Worm (Caenorhabditis elegans) whole organism, young adult: ENCODE measurements around the gene pigk-1.

ENCODE experiments used
- B0261.1 ChIP-seq: sonication (generic microtip); optimal IDR thresholded peaks from 2 replicates; lab custom pipeline; 2016; ENCODE audit warnings: mild to moderate bottlenecking, missing genetic modification characterization, moderate library complexity, missing compliant biosample characterization
- C06A6.2 ChIP-seq: fragments of 200-800 bp; sonication (Bioruptor generic); conservative IDR thresholded peaks from 2 replicates; pipeline ENCODE4 v1.3.6; 2022; ENCODE audit warnings: missing genetic modification characterization, missing compliant biosample characterization
- C17E4.6 ChIP-seq: fragments of 200-800 bp; sonication (Bioruptor generic); IDR thresholded peaks from 2 replicates; pipeline ENCODE4 v1.3.6; 2022; ENCODE audit warnings: missing genetic modification reagents, missing genetic modification characterization, missing compliant biosample characterization
- F22D6.2 ChIP-seq: sonication (generic microtip); optimal IDR thresholded peaks from 2 replicates; lab custom pipeline; 2016; ENCODE audit warnings: mild to moderate bottlenecking, missing genetic modification characterization, missing compliant biosample characterization
- F23B12.7 ChIP-seq: sonication (generic microtip); optimal IDR thresholded peaks from 2 replicates; lab custom pipeline; 2017; ENCODE audit warnings: missing genetic modification characterization, mild to moderate bottlenecking, missing compliant biosample characterization, antibody characterized with exemption, moderate library complexity; ENCODE audit not compliant: insufficient read depth
- F39B2.1 ChIP-seq: fragments of 200-800 bp; sonication (Bioruptor generic); IDR thresholded peaks from 2 replicates; pipeline ENCODE4 v1.3.6; 2022; ENCODE audit warnings: missing genetic modification reagents, missing genetic modification characterization, missing compliant biosample characterization
- F57A8.1 ChIP-seq: fragments of 200-800 bp; sonication (Bioruptor generic); optimal IDR thresholded peaks from 2 replicates; lab custom pipeline; 2018; ENCODE audit warnings: mild to moderate bottlenecking, missing genetic modification characterization, moderate library complexity, missing compliant biosample characterization
- K12H6.12 ChIP-seq: fragments of 200-800 bp; sonication (Bioruptor generic); optimal IDR thresholded peaks from 2 replicates; lab custom pipeline; 2018; ENCODE audit warnings: mild to moderate bottlenecking, missing genetic modification characterization, missing compliant biosample characterization
- Y53F4B.3 ChIP-seq: fragments of 200-800 bp; sonication (Bioruptor generic); IDR thresholded peaks from 2 replicates; pipeline ENCODE4 v1.3.6; 2022; ENCODE audit warnings: missing genetic modification reagents, missing genetic modification characterization, missing compliant biosample characterization
- Y53G8AR.9 ChIP-seq: fragments of 200-800 bp; sonication (Bioruptor generic); conservative IDR thresholded peaks from 2 replicates; pipeline ENCODE4 v1.3.6; 2022; ENCODE audit warnings: missing genetic modification reagents, missing genetic modification characterization, missing compliant biosample characterization
- Y95B8A.8 ChIP-seq: fragments of 200-800 bp; sonication (Bioruptor generic); IDR thresholded peaks from 2 replicates; pipeline ENCODE4 v1.3.6; 2022; ENCODE audit warnings: missing genetic modification reagents, missing genetic modification characterization, missing compliant biosample characterization
- ZK185.1 ChIP-seq: sonication (generic microtip); optimal IDR thresholded peaks from 2 replicates; lab custom pipeline; 2016; ENCODE audit warnings: mild to moderate bottlenecking, missing genetic modification characterization, missing compliant biosample characterization; ENCODE audit not compliant: poor library complexity, severe bottlenecking
- akir-1 ChIP-seq: fragments of 200-800 bp; sonication (Bioruptor generic); optimal IDR thresholded peaks from 2 replicates; lab custom pipeline; 2018; ENCODE audit warnings: mild to moderate bottlenecking, missing genetic modification characterization, moderate library complexity, missing compliant biosample characterization
- ama-1 ChIP-seq, 3 experiments: fragments of 150-350 bp in 1 of 3; sonication (generic microtip) in 2 of 3; optimal IDR thresholded peaks; 2 replicates each; lab custom pipeline; 2014 to 2018; ENCODE audit warnings: missing biosample characterization in 2 of 3, missing genetic modification characterization in 2 of 3, missing genetic modification reagents in 2 of 3
- aptf-3 ChIP-seq: fragments of 200-800 bp; sonication (Bioruptor generic); IDR thresholded peaks from 2 replicates; pipeline ENCODE4 v1.3.6; 2022; ENCODE audit warnings: missing genetic modification characterization, missing compliant biosample characterization
- athp-1 ChIP-seq: sonication (generic microtip); optimal IDR thresholded peaks from 2 replicates; lab custom pipeline; 2017; ENCODE audit warnings: mild to moderate bottlenecking, missing genetic modification characterization, missing compliant biosample characterization
- attf-3 ChIP-seq: fragments of 200-800 bp; sonication (Bioruptor generic); conservative IDR thresholded peaks from 2 replicates; pipeline ENCODE4 v1.3.6; 2022; ENCODE audit warnings: missing genetic modification reagents, missing genetic modification characterization, missing compliant biosample characterization
- attf-6 ChIP-seq: fragments of 200-800 bp; sonication (Bioruptor generic); IDR thresholded peaks from 2 replicates; pipeline ENCODE4 v1.3.6; 2022; ENCODE audit warnings: missing genetic modification reagents, missing genetic modification characterization, missing compliant biosample characterization
- bed-1 ChIP-seq: fragments of 200-800 bp; sonication (Bioruptor generic); IDR thresholded peaks from 2 replicates; pipeline ENCODE4 v1.3.6; 2022; ENCODE audit warnings: missing genetic modification reagents, missing genetic modification characterization, missing compliant biosample characterization
- bed-2 ChIP-seq: fragments of 200-800 bp; sonication (Bioruptor generic); IDR thresholded peaks from 2 replicates; pipeline ENCODE4 v1.3.6; 2022; ENCODE audit warnings: missing genetic modification reagents, missing genetic modification characterization, missing compliant biosample characterization
- efl-1 ChIP-seq: fragments of 150-350 bp; optimal IDR thresholded peaks from 2 replicates; lab custom pipeline; 2014; ENCODE audit warnings: missing biosample characterization, missing genetic modification reagents, missing genetic modification characterization
- egl-18 ChIP-seq: fragments of 200-800 bp; sonication (Bioruptor generic); IDR thresholded peaks from 2 replicates; pipeline ENCODE4 v1.3.6; 2022; ENCODE audit warnings: missing genetic modification reagents, missing genetic modification characterization, missing compliant biosample characterization
- egl-44 ChIP-seq: fragments of 200-800 bp; sonication (Bioruptor generic); IDR thresholded peaks from 2 replicates; pipeline ENCODE4 v1.3.6; 2022; ENCODE audit warnings: missing genetic modification reagents, missing genetic modification characterization, missing compliant biosample characterization
- ets-4 ChIP-seq: fragments of 200-800 bp; sonication (Bioruptor generic); optimal IDR thresholded peaks from 2 replicates; lab custom pipeline; 2018; ENCODE audit warnings: mild to moderate bottlenecking, missing genetic modification characterization, missing compliant biosample characterization
- him-1 ChIP-seq: sonication (generic microtip); optimal IDR thresholded peaks from 2 replicates; lab custom pipeline; 2016; ENCODE audit warnings: missing genotype, missing genetic modification reagents, missing genetic modification characterization, missing compliant biosample characterization
- hlh-12 ChIP-seq: sonication (generic microtip); optimal IDR thresholded peaks from 2 replicates; lab custom pipeline; 2016; ENCODE audit warnings: missing genetic modification characterization, missing compliant biosample characterization
- hlh-26 ChIP-seq: fragments of 200-800 bp; sonication (Bioruptor generic); conservative IDR thresholded peaks from 2 replicates; pipeline ENCODE4 v1.3.6; 2022; ENCODE audit warnings: missing genetic modification reagents, missing genetic modification characterization, missing compliant biosample characterization
- hmg-20 ChIP-seq: fragments of 200-800 bp; sonication (Bioruptor generic); IDR thresholded peaks from 2 replicates; pipeline ENCODE4 v1.3.6; 2022; ENCODE audit warnings: missing genetic modification reagents, missing genetic modification characterization, missing compliant biosample characterization
- hrde-1 ChIP-seq: sonication (generic microtip); optimal IDR thresholded peaks from 2 replicates; lab custom pipeline; 2016; ENCODE audit warnings: missing genetic modification characterization, mild to moderate bottlenecking, missing compliant biosample characterization, moderate library complexity, missing genotype, missing genetic modification reagents, borderline replicate concordance
- hsf-1 ChIP-seq: fragments of 200-800 bp; sonication (Bioruptor generic); IDR thresholded peaks from 2 replicates; pipeline ENCODE4 v1.3.6; 2022; ENCODE audit warnings: missing genetic modification reagents, missing genetic modification characterization, missing compliant biosample characterization
- lag-1 ChIP-seq: fragments of 200-800 bp; sonication (Bioruptor generic); IDR thresholded peaks from 2 replicates; pipeline ENCODE4 v1.3.6; 2022; ENCODE audit warnings: missing genetic modification reagents, missing genetic modification characterization, missing compliant biosample characterization
- let-526 ChIP-seq: fragments of 200-800 bp; sonication (Bioruptor generic); IDR thresholded peaks from 2 replicates; pipeline ENCODE4 v1.3.6; 2022; ENCODE audit warnings: missing genetic modification reagents, missing genetic modification characterization, missing compliant biosample characterization
- lin-35 ChIP-seq, 3 experiments: fragments of 150-350 bp in 2 of 3; sonication (generic microtip) in 1 of 3; optimal IDR thresholded peaks; 2 replicates each; lab custom pipeline; 2014 to 2018; ENCODE audit warnings: missing biosample characterization in 3 of 3, missing genetic modification characterization in 3 of 3, missing genetic modification reagents in 3 of 3
- lin-40 ChIP-seq: sonication (generic microtip); optimal IDR thresholded peaks from 2 replicates; lab custom pipeline; 2016; ENCODE audit warnings: missing genetic modification characterization, mild to moderate bottlenecking, missing compliant biosample characterization, missing genotype, missing genetic modification reagents
- lir-1 ChIP-seq: fragments of 200-800 bp; sonication (Bioruptor generic); conservative IDR thresholded peaks from 2 replicates; pipeline ENCODE4 v1.3.6; 2022; ENCODE audit warnings: missing genetic modification reagents, missing genetic modification characterization, missing compliant biosample characterization
- madf-10 ChIP-seq: sonication (generic microtip); optimal IDR thresholded peaks from 2 replicates; lab custom pipeline; 2016; ENCODE audit warnings: mild to moderate bottlenecking, missing genetic modification characterization, missing compliant biosample characterization
- mes-4 ChIP-seq: sonication (generic microtip); optimal IDR thresholded peaks from 2 replicates; lab custom pipeline; 2016; ENCODE audit warnings: missing genotype, missing genetic modification characterization, missing compliant biosample characterization
- nfya-2 ChIP-seq: fragments of 200-800 bp; sonication (Bioruptor generic); IDR thresholded peaks from 2 replicates; pipeline ENCODE4 v1.3.6; 2022; ENCODE audit warnings: missing genetic modification reagents, missing genetic modification characterization, missing compliant biosample characterization
- nhr-80 ChIP-seq: sonication (generic microtip); optimal IDR thresholded peaks from 2 replicates; lab custom pipeline; 2016; ENCODE audit warnings: missing genetic modification characterization, missing compliant biosample characterization
- nhr-90 ChIP-seq: sonication (generic microtip); optimal IDR thresholded peaks from 2 replicates; lab custom pipeline; 2016; ENCODE audit warnings: missing genotype, mild to moderate bottlenecking, missing genetic modification characterization, missing compliant biosample characterization
- pbrm-1 ChIP-seq: fragments of 200-800 bp; sonication (Bioruptor generic); IDR thresholded peaks from 2 replicates; pipeline ENCODE4 v1.3.6; 2022; ENCODE audit warnings: missing genetic modification reagents, missing genetic modification characterization, missing compliant biosample characterization
- rcor-1 ChIP-seq: fragments of 200-800 bp; sonication (Bioruptor generic); IDR thresholded peaks from 2 replicates; pipeline ENCODE4 v1.3.6; 2022; ENCODE audit warnings: missing genetic modification reagents, missing genetic modification characterization, missing compliant biosample characterization
- rec-8 ChIP-seq, 2 experiments: sonication (generic microtip); optimal IDR thresholded peaks; 2 replicates each; lab custom pipeline; 2016; ENCODE audit warnings: mild to moderate bottlenecking in 2 of 2, missing genetic modification characterization in 2 of 2, missing genetic modification reagents in 2 of 2, missing genotype in 2 of 2, missing biosample characterization in 1 of 2, missing compliant biosample characterization in 1 of 2, moderate library complexity in 1 of 2
- sea-2 ChIP-seq: fragments of 200-800 bp; sonication (Bioruptor generic); IDR thresholded peaks from 2 replicates; pipeline ENCODE4 v1.3.6; 2022; ENCODE audit warnings: missing genetic modification characterization, missing compliant biosample characterization
- tbp1 ChIP-seq: fragments of 200-800 bp; sonication (Bioruptor generic); optimal IDR thresholded peaks from 2 replicates; lab custom pipeline; 2018; ENCODE audit warnings: mild to moderate bottlenecking, missing genetic modification characterization, missing compliant biosample characterization
- tlf-1 ChIP-seq: fragments of 200-800 bp; sonication (Bioruptor generic); optimal IDR thresholded peaks from 2 replicates; lab custom pipeline; 2018; ENCODE audit warnings: mild to moderate bottlenecking, missing genetic modification characterization, missing compliant biosample characterization
- zfh-2 ChIP-seq: fragments of 200-800 bp; sonication (Bioruptor generic); conservative IDR thresholded peaks from 2 replicates; pipeline ENCODE4 v1.3.6; 2022; ENCODE audit warnings: missing genetic modification reagents, missing genetic modification characterization, missing compliant biosample characterization
- zim-3 ChIP-seq: sonication (generic microtip); optimal IDR thresholded peaks from 2 replicates; lab custom pipeline; 2017; ENCODE audit warnings: mild to moderate bottlenecking, missing genetic modification characterization, moderate library complexity, missing compliant biosample characterization
- ztf-6 ChIP-seq: fragments of 200-800 bp; sonication (Bioruptor generic); IDR thresholded peaks from 2 replicates; pipeline ENCODE4 v1.3.6; 2022; ENCODE audit warnings: missing genetic modification reagents, missing genetic modification characterization, missing compliant biosample characterization

The pigk-1 gene

DNA sequence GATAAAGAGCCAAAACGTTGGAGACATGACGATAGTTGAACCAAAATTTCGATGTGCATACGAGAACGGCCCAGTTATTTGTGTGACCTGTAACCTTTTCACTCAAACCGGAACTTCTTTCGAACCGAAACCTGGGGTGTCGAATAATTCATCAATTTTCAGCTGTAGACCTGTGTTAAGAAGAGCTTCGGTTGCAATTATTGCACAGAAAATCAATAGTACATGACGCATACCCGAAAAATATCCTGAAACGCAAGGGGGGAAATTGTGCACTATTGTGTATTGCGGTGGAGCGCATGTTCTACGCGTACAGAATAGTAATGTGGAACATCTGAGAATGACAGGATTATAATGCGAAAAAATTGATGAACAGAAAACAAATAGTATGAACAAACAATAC is at the start of gene pigk-1:
Gene pigk-1 (minus strand): TSS at position 248 of the 400 bp plus-strand sequence.
- TF ChIP-seq aptf-3 (GFP tag; lab: Robert Waterston, UW) (peak; percentile 17; the same call in 1 of the 2 replicates), F22D6.2 (tag; lab: Kevin White, UChicago) (no peak), F23B12.7 (tag; lab: Kevin White, UChicago) (no peak), B0261.1 (no peak), nhr-80 (tag; lab: Kevin White, UChicago) (no peak), F57A8.1 (GFP tag; lab: Kevin White, UChicago) (no peak), C17E4.6 (GFP tag; lab: Robert Waterston, UW) (peak; percentile 73; the same call in 1 of the 2 replicates), C06A6.2 (GFP tag; lab: Robert Waterston, UW) (no peak), tlf-1 (peak; percentile 29), lin-35 (GFP tag; optimal IDR thresholded peaks at IDR 0.05; lab: Kevin White, UChicago) (no peak), pbrm-1 (GFP tag; lab: Robert Waterston, UW) (no peak), Y53F4B.3 (GFP tag; lab: Robert Waterston, UW) (no peak), hlh-26 (GFP tag; lab: Robert Waterston, UW) (no peak), K12H6.12 (no peak), attf-6 (GFP tag; lab: Robert Waterston, UW) (peak; percentile 76), Y53G8AR.9 (GFP tag; lab: Robert Waterston, UW) (peak; percentile 24; the same call in 1 of the 2 replicates), ama-1 (optimal IDR thresholded peaks at IDR 0.05; lab: Kevin White, UChicago) (no peak), ama-1 (GFP tag; optimal IDR thresholded peaks at IDR 0.05; lab: Kevin White, UChicago) (peak in 1 of 2 experiments; percentile 30), lir-1 (GFP tag; lab: Robert Waterston, UW) (no peak), attf-3 (GFP tag; lab: Robert Waterston, UW) (no peak), ztf-6 (no peak), hlh-12 (tag; lab: Kevin White, UChicago) (no peak), hsf-1 (GFP tag; lab: Robert Waterston, UW) (peak; percentile 77), mes-4 (tag; lab: Kevin White, UChicago) (no peak), lag-1 (GFP tag; lab: Robert Waterston, UW) (no peak), bed-2 (GFP tag; lab: Robert Waterston, UW) (no peak), nhr-90 (tag; lab: Kevin White, UChicago) (no peak), him-1 (tag; lab: Kevin White, UChicago) (no peak), egl-18 (no peak), bed-1 (GFP tag; lab: Robert Waterston, UW) (peak; percentile 69; the same call in 1 of the 2 replicates), ets-4 (GFP tag; lab: Kevin White, UChicago) (no peak), let-526 (no peak), rec-8 (tag; optimal IDR thresholded peaks at IDR 0.05; lab: Kevin White, UChicago) (no peak), ZK185.1 (tag; lab: Kevin White, UChicago) (peak; percentile 30), tbp1 (GFP tag; lab: Kevin White, UChicago) (peak; percentile 50), nfya-2 (GFP tag; lab: Robert Waterston, UW) (peak; percentile 71; the same call in 1 of the 2 replicates), zfh-2 (GFP tag; lab: Robert Waterston, UW) (no peak), lin-40 (no peak), sea-2 (no peak), rcor-1 (GFP tag; lab: Robert Waterston, UW) (peak; percentile 66; the same call in 1 of the 2 replicates), athp-1 (tag; lab: Kevin White, UChicago) (peak; percentile 28), egl-44 (GFP tag; lab: Robert Waterston, UW) (no peak), hmg-20 (GFP tag; lab: Robert Waterston, UW) (no peak), hrde-1 (tag; lab: Kevin White, UChicago) (no peak), madf-10 (tag; lab: Kevin White, UChicago) (no peak), zim-3 (tag; lab: Kevin White, UChicago) (no peak), F39B2.1 (GFP tag; lab: Robert Waterston, UW) (peak; percentile 83), efl-1 (GFP tag; lab: Kevin White, UChicago) (peak; percentile 18), akir-1 (GFP tag; lab: Kevin White, UChicago) (no peak), Y95B8A.8 (GFP tag; lab: Robert Waterston, UW) (no peak)
